Fruit fly (Drosophila melanogaster): ENCODE data around the gene pcx.

DNA sequence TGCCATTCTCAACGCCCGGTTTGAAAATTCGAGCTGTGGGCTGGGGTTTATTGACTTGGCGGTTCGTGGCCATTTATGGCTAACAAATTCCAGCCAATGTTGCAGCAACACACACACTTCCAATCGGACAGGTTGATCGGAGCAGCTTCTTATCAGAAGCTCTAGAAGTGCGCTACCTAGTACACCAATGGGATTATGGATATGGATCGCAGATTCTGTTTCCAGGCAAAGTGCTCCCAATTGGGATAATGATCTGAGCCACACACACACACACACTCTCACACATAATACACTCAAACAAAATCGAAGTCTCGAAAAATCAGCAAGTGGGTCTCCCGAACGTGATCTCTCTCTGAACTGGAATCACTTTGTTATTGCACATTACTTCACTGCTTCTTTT lies 3.5 kb upstream of the pcx start:
- TF ChIP-seq CG7839 (tag; optimal IDR thresholded peaks at IDR 0.05) (no peak), CG5953 (GFP tag; IDR thresholded peaks at IDR 0.05) (no peak), cwo (GFP tag; optimal IDR thresholded peaks at IDR 0.05) (no peak), CG12236 (GFP tag; optimal IDR thresholded peaks at IDR 0.05) (no peak), Nf-YB (GFP tag; optimal IDR thresholded peaks at IDR 0.05) (no peak)
